Fruit fly (Drosophila melanogaster) whole organism, adult: ENCODE data around the gene crol.

Experiments used
- CG11617 ChIP-seq: fragments of 200-800 bp; sonication (Bioruptor generic); optimal IDR thresholded peaks from 2 replicates; lab custom pipeline; 2017; ENCODE audit warnings: mild to moderate bottlenecking, missing biosample characterization, missing genetic modification reagents, missing genetic modification characterization
- CG12768 ChIP-seq: fragments of 200-800 bp; sonication (Bioruptor generic); optimal IDR thresholded peaks from 2 replicates; lab custom pipeline; 2017; ENCODE audit warnings: missing biosample characterization, missing genetic modification characterization, mild to moderate bottlenecking, moderate library complexity, missing genetic modification reagents
- CG14711 ChIP-seq: fragments of 200-800 bp; sonication (Bioruptor generic); optimal IDR thresholded peaks from 2 replicates; lab custom pipeline; 2018; ENCODE audit warnings: missing biosample characterization, mild to moderate bottlenecking, missing genetic modification characterization, moderate library complexity
- CG1620 ChIP-seq: fragments of 200-800 bp; sonication (Bioruptor generic); optimal IDR thresholded peaks from 2 replicates; lab custom pipeline; 2016; ENCODE audit warnings: missing biosample characterization, missing genetic modification characterization
- CG33017 ChIP-seq: fragments of 200-800 bp; sonication (Bioruptor generic); optimal IDR thresholded peaks from 2 replicates; lab custom pipeline; 2018; ENCODE audit warnings: missing biosample characterization, mild to moderate bottlenecking, missing genetic modification characterization, moderate library complexity
- CG5204 ChIP-seq: fragments of 200-800 bp; sonication (Bioruptor generic); optimal IDR thresholded peaks from 2 replicates; lab custom pipeline; 2016; ENCODE audit warnings: missing biosample characterization, missing genetic modification characterization
- CG7045 ChIP-seq: fragments of 200-800 bp; sonication (Bioruptor generic); optimal IDR thresholded peaks from 2 replicates; lab custom pipeline; 2017; ENCODE audit warnings: missing biosample characterization, mild to moderate bottlenecking, missing genetic modification characterization
- CG7101 ChIP-seq: fragments of 200-800 bp; sonication (Bioruptor generic); optimal IDR thresholded peaks from 2 replicates; lab custom pipeline; 2018; ENCODE audit warnings: missing biosample characterization, mild to moderate bottlenecking, missing genetic modification characterization, moderate library complexity
- Clk ChIP-seq: fragments of 200-800 bp; sonication (Bioruptor generic); optimal IDR thresholded peaks from 2 replicates; lab custom pipeline; 2017; ENCODE audit warnings: missing biosample characterization, missing genetic modification characterization
- Crg-1 ChIP-seq: fragments of 200-800 bp; sonication (Bioruptor generic); optimal IDR thresholded peaks from 2 replicates; lab custom pipeline; 2016; ENCODE audit warnings: missing biosample characterization, missing genetic modification characterization
- Hr96 ChIP-seq: fragments of 200-800 bp; sonication (Bioruptor generic); optimal IDR thresholded peaks from 2 replicates; lab custom pipeline; 2016; ENCODE audit warnings: missing biosample characterization, missing genetic modification characterization
- Mnt ChIP-seq: fragments of 200-800 bp; sonication (Bioruptor generic); optimal IDR thresholded peaks from 2 replicates; lab custom pipeline; 2016; ENCODE audit warnings: missing biosample characterization, mild to moderate bottlenecking, missing genetic modification characterization
- bab1 ChIP-seq: fragments of 200-800 bp; sonication (Bioruptor generic); optimal IDR thresholded peaks from 3 replicates; lab custom pipeline; 2019; ENCODE audit warnings: missing biosample characterization, mild to moderate bottlenecking, missing genetic modification characterization, moderate library complexity
- cic ChIP-seq: fragments of 200-800 bp; sonication (Bioruptor generic); optimal IDR thresholded peaks from 2 replicates; lab custom pipeline; 2017; ENCODE audit warnings: missing biosample characterization, mild to moderate bottlenecking, missing genetic modification characterization, moderate library complexity
- cnc ChIP-seq, 2 experiments: fragments of >200 bp; optimal IDR thresholded peaks; 2 replicates each; lab custom pipeline; 2017
- kay ChIP-seq: fragments of 200-800 bp; sonication (Bioruptor generic); peaks from one replicate; lab custom pipeline; 2016; ENCODE audit warnings: missing biosample characterization, missing genetic modification characterization, borderline replicate concordance
- ovo ChIP-seq: fragments of 200-800 bp; sonication (Bioruptor generic); optimal IDR thresholded peaks from 2 replicates; lab custom pipeline; 2016; ENCODE audit warnings: missing biosample characterization, missing genetic modification characterization
- pad ChIP-seq: fragments of 200-800 bp; sonication (Bioruptor generic); optimal IDR thresholded peaks from 3 replicates; lab custom pipeline; 2017; ENCODE audit warnings: missing biosample characterization, missing genetic modification characterization, mild to moderate bottlenecking, moderate library complexity, missing genetic modification reagents
- tj ChIP-seq: fragments of 200-800 bp; sonication (Bioruptor generic); optimal IDR thresholded peaks from 3 replicates; lab custom pipeline; 2017; ENCODE audit warnings: missing biosample characterization, mild to moderate bottlenecking, missing genetic modification characterization, moderate library complexity
- toe ChIP-seq: fragments of 200-800 bp; sonication (Bioruptor generic); optimal IDR thresholded peaks from 2 replicates; lab custom pipeline; 2016; ENCODE audit warnings: missing biosample characterization, missing genetic modification characterization

Gene crol

dm6 chr2L:11806022-11806700 lies 3.1 kb downstream of the crol start:
- TF ChIP-seq Crg-1 (GFP tag; lab: Kevin White, UChicago), result no peak
- no peak for TF ChIP-seq CG7101
- TF ChIP-seq pad (GFP tag; lab: Kevin White, UChicago), result peak; percentile 81
- peak; percentile 38 for TF ChIP-seq CG5204 (GFP tag; lab: Kevin White, UChicago)
- peak; percentile 14 for TF ChIP-seq Clk (GFP tag; lab: Kevin White, UChicago)

DNA sequence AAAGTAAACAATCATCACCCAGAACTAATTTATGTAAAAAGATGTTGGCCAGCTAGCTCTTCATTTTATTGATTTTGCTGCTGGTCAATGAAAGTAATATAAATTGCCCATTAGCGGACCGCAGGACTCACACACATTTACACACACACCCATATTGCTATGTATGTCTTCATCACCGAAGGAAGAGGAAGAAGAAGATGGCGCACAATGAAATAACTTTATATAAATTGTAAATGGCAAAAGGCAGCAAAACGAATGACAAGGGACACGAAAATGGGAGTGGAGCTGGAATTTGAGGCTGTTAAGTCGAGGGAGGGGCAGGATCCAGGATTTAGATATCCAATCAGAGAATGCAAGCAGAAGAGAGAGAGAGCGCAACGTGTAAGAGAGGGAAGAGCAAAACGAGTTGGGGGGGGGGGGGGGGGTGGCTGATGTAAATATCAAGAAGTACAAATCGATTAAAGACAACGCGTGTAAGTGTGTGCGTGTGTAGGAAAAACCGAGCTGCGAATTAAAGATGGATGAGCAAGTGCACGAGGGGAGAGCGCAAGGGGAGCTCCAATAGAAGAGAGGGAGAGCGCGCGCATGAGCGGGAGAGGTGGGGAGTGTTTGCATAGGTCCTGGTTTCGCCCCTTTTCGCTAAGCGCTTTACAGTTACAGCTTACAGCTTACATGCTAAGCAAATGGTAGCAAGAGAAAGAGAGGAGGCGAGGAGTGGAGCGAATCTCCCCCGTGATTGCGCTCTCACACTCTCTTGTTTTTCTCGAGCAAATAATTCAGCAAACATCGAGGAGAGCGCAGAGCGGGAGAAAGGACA lies 4.8 kb downstream of the crol start:
- TF ChIP-seq CG12768 (GFP tag; lab: Kevin White, UChicago) (no peak), pad (GFP tag; lab: Kevin White, UChicago) (peak; percentile 93)

DNA sequence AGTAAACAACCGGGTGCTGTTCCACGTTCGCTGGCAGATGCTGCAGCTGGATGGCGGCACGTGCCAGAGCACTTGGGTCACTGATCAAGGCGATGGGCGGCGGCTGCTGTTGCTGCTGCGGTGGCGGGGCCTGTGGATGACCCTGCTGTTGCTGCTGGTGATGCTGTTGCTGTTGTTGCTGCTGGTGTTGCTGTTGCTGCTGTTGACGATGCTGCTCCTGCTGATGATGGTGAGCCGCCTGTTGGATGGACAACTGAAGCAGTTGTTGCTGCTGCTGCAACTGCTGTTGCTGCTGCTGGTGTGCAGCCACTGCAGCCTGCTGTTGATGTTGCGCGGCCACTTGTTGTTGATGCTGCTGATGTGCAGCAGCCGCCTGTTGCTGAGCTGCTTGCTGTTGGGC lies 12.1 kb downstream of the crol start:
- TF ChIP-seq pad (GFP tag; lab: Kevin White, UChicago) (no peak), kay (GFP tag; lab: Kevin White, UChicago) (no peak), CG33017 (no peak), ovo (GFP tag; lab: Kevin White, UChicago) (no peak), CG14711 (tag; lab: Kevin White, UChicago) (no peak), CG7101 (no peak), CG1620 (GFP tag; lab: Kevin White, UChicago) (no peak), CG5204 (GFP tag; lab: Kevin White, UChicago) (no peak), CG7045 (GFP tag; lab: Kevin White, UChicago) (no peak), toe (no peak)

DNA sequence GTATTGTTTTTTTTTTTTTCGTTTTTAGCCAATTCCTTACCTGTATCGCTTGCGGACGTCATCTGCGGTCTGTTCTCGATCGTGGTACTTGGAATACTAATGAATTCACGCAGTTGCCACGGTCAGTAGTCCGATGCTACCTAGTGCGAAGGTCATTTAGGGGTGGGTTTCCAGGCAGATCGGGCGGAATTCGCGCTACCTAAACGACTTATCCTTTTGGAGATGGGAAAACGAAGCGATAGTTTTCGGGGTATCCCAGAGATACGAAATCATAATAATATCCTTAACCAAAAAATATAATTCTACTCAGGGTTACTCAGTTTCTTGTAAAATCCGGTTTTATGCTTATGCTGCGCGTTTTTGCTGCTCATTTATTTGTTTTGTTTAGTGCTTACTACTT lies 15.3 kb downstream of the crol start, which contains the start of gene CG14937:
Gene CG14937 (minus strand): TSS at position 101 of the 400 bp plus-strand sequence.
- TF ChIP-seq CG7101, result no peak
- TF ChIP-seq Hr96 (GFP tag; lab: Kevin White, UChicago), result no peak
- TF ChIP-seq toe, result no peak
- TF ChIP-seq Clk (GFP tag; lab: Kevin White, UChicago), result no peak
- no peak for TF ChIP-seq CG33017
- TF ChIP-seq pad (GFP tag; lab: Kevin White, UChicago), result no peak
- no peak for TF ChIP-seq CG5204 (GFP tag; lab: Kevin White, UChicago)

dm6 chr2L:11792265-11792664 lies 17.0 kb downstream of the crol start, which contains the start of gene Tsp33B:
Gene Tsp33B, minus strand, starts transcription at chr2L:11792365.
- TF ChIP-seq toe (no peak), CG7045 (GFP tag; lab: Kevin White, UChicago) (no peak), kay (GFP tag; lab: Kevin White, UChicago) (no peak), CG12768 (GFP tag; lab: Kevin White, UChicago) (no peak), pad (GFP tag; lab: Kevin White, UChicago) (no peak), CG33017 (no peak), cic (GFP tag; lab: Kevin White, UChicago) (no peak), Crg-1 (GFP tag; lab: Kevin White, UChicago) (no peak), Clk (GFP tag; lab: Kevin White, UChicago) (no peak)

DNA sequence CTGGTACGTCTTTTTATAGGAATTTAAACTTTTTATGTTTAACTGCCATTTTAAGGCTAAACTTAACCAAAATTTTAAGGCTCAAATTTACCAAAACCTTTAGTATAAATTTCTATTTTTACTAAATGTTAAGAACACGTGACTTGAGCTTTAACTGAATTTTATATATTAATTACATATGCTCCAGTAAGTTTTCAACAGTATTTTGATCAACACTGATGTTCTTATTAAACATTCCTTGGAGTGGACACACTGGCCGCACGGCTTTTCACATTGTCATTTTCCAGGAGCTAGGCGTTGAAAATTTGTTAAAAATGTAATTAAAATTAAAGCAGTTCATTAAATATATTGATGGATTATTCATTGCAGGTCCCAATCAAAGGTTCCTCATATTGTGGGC lies 19.5 kb downstream of the crol start, which contains the start of gene CG14932:
Gene CG14932 (plus strand): TSS at position 230 of the 400 bp plus-strand sequence.
- TF ChIP-seq ovo (GFP tag; lab: Kevin White, UChicago) (no peak), Clk (GFP tag; lab: Kevin White, UChicago) (no peak), toe (no peak)

DNA sequence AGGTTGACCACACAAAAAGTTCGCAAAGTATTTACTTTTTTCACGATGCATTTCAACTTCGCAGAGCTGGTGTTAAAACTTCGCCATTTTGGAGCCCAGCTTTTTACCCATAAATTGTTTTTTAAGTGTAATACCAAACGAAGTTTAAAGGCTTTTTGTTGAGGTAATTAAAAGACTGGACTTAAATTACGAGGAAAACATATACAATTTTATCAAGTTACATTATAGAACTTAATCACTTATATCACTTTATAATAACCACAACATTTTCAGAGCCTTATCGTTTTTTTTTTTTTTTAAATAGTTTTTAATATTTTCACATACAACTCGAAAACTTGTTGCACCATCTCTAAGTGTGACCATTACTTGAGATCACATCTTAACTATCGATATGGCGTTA lies 21.2 kb downstream of the crol start, which contains the start of gene CG14931:
Gene CG14931 (plus strand): TSS at position 301 of the 400 bp plus-strand sequence.
- TF ChIP-seq CG5204 (GFP tag; lab: Kevin White, UChicago) (no peak), CG12768 (GFP tag; lab: Kevin White, UChicago) (no peak), CG11617 (GFP tag; lab: Kevin White, UChicago) (no peak), tj (GFP tag; lab: Kevin White, UChicago) (no peak), toe (no peak), bab1 (GFP tag; lab: Kevin White, UChicago) (no peak), cic (GFP tag; lab: Kevin White, UChicago) (no peak), pad (GFP tag; lab: Kevin White, UChicago) (no peak), Crg-1 (GFP tag; lab: Kevin White, UChicago) (no peak), kay (GFP tag; lab: Kevin White, UChicago) (no peak), cnc (optimal IDR thresholded peaks at IDR 0.05; lab: Kevin White, UChicago) (no peak), Hr96 (GFP tag; lab: Kevin White, UChicago) (no peak), CG33017 (no peak), CG14711 (tag; lab: Kevin White, UChicago) (no peak), CG7045 (GFP tag; lab: Kevin White, UChicago) (no peak), CG7101 (no peak), ovo (GFP tag; lab: Kevin White, UChicago) (no peak), Mnt (no peak)
